Worm (Caenorhabditis elegans) whole organism, L4/young adult: ENCODE measurements around the gene tpk-1.

Source experiments
- W03F9.2 ChIP-seq: fragments of 150-350 bp; optimal IDR thresholded peaks from 2 replicates; lab custom pipeline; 2014; ENCODE audit warnings: missing biosample characterization, missing genetic modification characterization
- dao-5 ChIP-seq: sonication (generic microtip); optimal IDR thresholded peaks from 2 replicates; lab custom pipeline; 2016; ENCODE audit warnings: missing genotype, missing genetic modification characterization, moderate library complexity, missing compliant biosample characterization
- him-1 ChIP-seq: sonication (generic microtip); optimal IDR thresholded peaks from 2 replicates; lab custom pipeline; 2016; ENCODE audit warnings: missing genotype, missing genetic modification reagents, missing genetic modification characterization, missing compliant biosample characterization

- TF ChIP-seq him-1 (tag; lab: Kevin White, UChicago): no peak
- no peak for TF ChIP-seq dao-5 (tag; lab: Kevin White, UChicago)
- no peak for TF ChIP-seq W03F9.2 (tag; lab: Kevin White, UChicago)
These were observed 29.6 kb upstream of the tpk-1 start for ce11 chrIII:8882333-8882732.
